Worm (Caenorhabditis elegans) whole organism, young adult: ENCODE results near the gene Y43E12A.2.

Experiments used
- C06A6.2 ChIP-seq: fragments of 200-800 bp; sonication (Bioruptor generic); conservative IDR thresholded peaks from 2 replicates; pipeline ENCODE4 v1.3.6; 2022; ENCODE audit warnings: missing genetic modification characterization, missing compliant biosample characterization
- F22D6.2 ChIP-seq: sonication (generic microtip); optimal IDR thresholded peaks from 2 replicates; lab custom pipeline; 2016; ENCODE audit warnings: mild to moderate bottlenecking, missing genetic modification characterization, missing compliant biosample characterization
- F33H1.4 ChIP-seq: fragments of 200-800 bp; sonication (Bioruptor generic); IDR thresholded peaks from 2 replicates; pipeline ENCODE4 v1.3.6; 2022; ENCODE audit warnings: missing genetic modification reagents, missing genetic modification characterization, missing compliant biosample characterization
- F39B2.1 ChIP-seq: fragments of 200-800 bp; sonication (Bioruptor generic); IDR thresholded peaks from 2 replicates; pipeline ENCODE4 v1.3.6; 2022; ENCODE audit warnings: missing genetic modification reagents, missing genetic modification characterization, missing compliant biosample characterization
- F57C9.4 ChIP-seq: sonication (generic microtip); optimal IDR thresholded peaks from 2 replicates; lab custom pipeline; 2017; ENCODE audit warnings: mild to moderate bottlenecking, missing genetic modification characterization, missing compliant biosample characterization
- K11D2.4 ChIP-seq: fragments of 200-800 bp; sonication (Bioruptor generic); IDR thresholded peaks from 2 replicates; pipeline ENCODE4 v1.3.6; 2022; ENCODE audit warnings: missing genetic modification reagents, missing genetic modification characterization, missing compliant biosample characterization
- T07F8.4 ChIP-seq: sonication (generic microtip); optimal IDR thresholded peaks from 2 replicates; lab custom pipeline; 2016; ENCODE audit warnings: mild to moderate bottlenecking, missing genetic modification characterization, moderate library complexity, missing compliant biosample characterization
- Y53G8AR.9 ChIP-seq: fragments of 200-800 bp; sonication (Bioruptor generic); conservative IDR thresholded peaks from 2 replicates; pipeline ENCODE4 v1.3.6; 2022; ENCODE audit warnings: missing genetic modification reagents, missing genetic modification characterization, missing compliant biosample characterization
- Y56A3A.18 ChIP-seq: fragments of 200-800 bp; sonication (Bioruptor generic); IDR thresholded peaks from 2 replicates; pipeline ENCODE4 v1.3.6; 2022; ENCODE audit warnings: missing genetic modification reagents, missing genetic modification characterization, missing compliant biosample characterization
- Y67H2A.10 ChIP-seq: fragments of 200-800 bp; sonication (Bioruptor generic); conservative IDR thresholded peaks from 2 replicates; pipeline ENCODE4 v1.3.6; 2022; ENCODE audit warnings: missing genetic modification reagents, missing genetic modification characterization, missing compliant biosample characterization
- Y79H2A.3 ChIP-seq: fragments of 200-800 bp; sonication (Bioruptor generic); conservative IDR thresholded peaks from 2 replicates; pipeline ENCODE4 v1.3.6; 2022; ENCODE audit warnings: missing genetic modification reagents, missing genetic modification characterization, missing compliant biosample characterization
- ZK185.1 ChIP-seq: sonication (generic microtip); optimal IDR thresholded peaks from 2 replicates; lab custom pipeline; 2016; ENCODE audit warnings: mild to moderate bottlenecking, missing genetic modification characterization, missing compliant biosample characterization; ENCODE audit not compliant: poor library complexity, severe bottlenecking
- atf-7 ChIP-seq: sonication (generic microtip); optimal IDR thresholded peaks from 2 replicates; lab custom pipeline; 2017; ENCODE audit warnings: mild to moderate bottlenecking, missing genetic modification characterization, missing compliant biosample characterization
- athp-1 ChIP-seq: sonication (generic microtip); optimal IDR thresholded peaks from 2 replicates; lab custom pipeline; 2017; ENCODE audit warnings: mild to moderate bottlenecking, missing genetic modification characterization, missing compliant biosample characterization
- bed-1 ChIP-seq: fragments of 200-800 bp; sonication (Bioruptor generic); IDR thresholded peaks from 2 replicates; pipeline ENCODE4 v1.3.6; 2022; ENCODE audit warnings: missing genetic modification reagents, missing genetic modification characterization, missing compliant biosample characterization
- bed-2 ChIP-seq: fragments of 200-800 bp; sonication (Bioruptor generic); IDR thresholded peaks from 2 replicates; pipeline ENCODE4 v1.3.6; 2022; ENCODE audit warnings: missing genetic modification reagents, missing genetic modification characterization, missing compliant biosample characterization
- ccch-3 ChIP-seq: fragments of 200-800 bp; sonication (Bioruptor generic); optimal IDR thresholded peaks from 2 replicates; lab custom pipeline; 2018; ENCODE audit warnings: mild to moderate bottlenecking, missing genetic modification characterization, missing compliant biosample characterization
- cebp-1 ChIP-seq, 2 experiments: fragments of 200-800 bp in 1 of 2; sonication (Bioruptor generic) in 1 of 2; sonication (generic microtip) in 1 of 2; IDR thresholded peaks in 1 of 2; optimal IDR thresholded peaks in 1 of 2; 2 replicates each; pipeline versions ENCODE4 v1.3.6 to Lab custom; 2017 to 2022; ENCODE audit warnings: missing compliant biosample characterization in 2 of 2, missing genetic modification characterization in 2 of 2, mild to moderate bottlenecking in 1 of 2, missing genetic modification reagents in 1 of 2, moderate library complexity in 1 of 2
- ceh-27 ChIP-seq: fragments of 200-800 bp; sonication (Bioruptor generic); optimal IDR thresholded peaks from 2 replicates; lab custom pipeline; 2018; ENCODE audit warnings: mild to moderate bottlenecking, missing genetic modification characterization, moderate library complexity, missing compliant biosample characterization
- ceh-58 ChIP-seq: fragments of 200-800 bp; sonication (Bioruptor generic); IDR thresholded peaks from 2 replicates; pipeline ENCODE4 v1.3.6; 2022; ENCODE audit warnings: missing genetic modification characterization, missing compliant biosample characterization
- ceh-79 ChIP-seq: sonication (generic microtip); optimal IDR thresholded peaks from 2 replicates; lab custom pipeline; 2017; ENCODE audit warnings: mild to moderate bottlenecking, missing genetic modification characterization, missing compliant biosample characterization
- dox-1 ChIP-seq: fragments of 200-800 bp; sonication (Bioruptor generic); IDR thresholded peaks from 2 replicates; pipeline ENCODE4 v1.3.6; 2022; ENCODE audit warnings: missing genetic modification reagents, missing genetic modification characterization, missing compliant biosample characterization
- dpl-1 ChIP-seq: fragments of 150-350 bp; optimal IDR thresholded peaks from 2 replicates; lab custom pipeline; 2014; ENCODE audit warnings: missing biosample characterization, missing genetic modification reagents, missing genetic modification characterization
- egl-18 ChIP-seq: fragments of 200-800 bp; sonication (Bioruptor generic); IDR thresholded peaks from 2 replicates; pipeline ENCODE4 v1.3.6; 2022; ENCODE audit warnings: missing genetic modification reagents, missing genetic modification characterization, missing compliant biosample characterization
- ekl-4 ChIP-seq: fragments of 200-800 bp; sonication (Bioruptor generic); IDR thresholded peaks from 2 replicates; pipeline ENCODE4 v1.3.6; 2022; ENCODE audit warnings: missing genetic modification reagents, missing genetic modification characterization, missing compliant biosample characterization
- gei-17 ChIP-seq: fragments of 200-800 bp; sonication (Bioruptor generic); optimal IDR thresholded peaks from 2 replicates; lab custom pipeline; 2018; ENCODE audit warnings: mild to moderate bottlenecking, missing genetic modification characterization, missing compliant biosample characterization
- him-1 ChIP-seq: sonication (generic microtip); optimal IDR thresholded peaks from 2 replicates; lab custom pipeline; 2016; ENCODE audit warnings: missing genotype, missing genetic modification reagents, missing genetic modification characterization, missing compliant biosample characterization
- hlh-12 ChIP-seq: sonication (generic microtip); optimal IDR thresholded peaks from 2 replicates; lab custom pipeline; 2016; ENCODE audit warnings: missing genetic modification characterization, missing compliant biosample characterization
- hlh-26 ChIP-seq: fragments of 200-800 bp; sonication (Bioruptor generic); conservative IDR thresholded peaks from 2 replicates; pipeline ENCODE4 v1.3.6; 2022; ENCODE audit warnings: missing genetic modification reagents, missing genetic modification characterization, missing compliant biosample characterization
- lin-54 ChIP-seq: fragments of 200-800 bp; sonication (Bioruptor generic); optimal IDR thresholded peaks from 2 replicates; lab custom pipeline; 2018; ENCODE audit warnings: mild to moderate bottlenecking, missing genetic modification characterization, missing compliant biosample characterization
- madf-6 ChIP-seq: fragments of 200-800 bp; sonication (Bioruptor generic); IDR thresholded peaks from 2 replicates; pipeline ENCODE4 v1.3.6; 2022; ENCODE audit warnings: missing genetic modification reagents, missing genetic modification characterization, missing compliant biosample characterization
- mcd-1 ChIP-seq: fragments of 200-800 bp; sonication (Bioruptor generic); IDR thresholded peaks from 2 replicates; pipeline ENCODE4 v1.3.6; 2022; ENCODE audit warnings: missing genetic modification reagents, missing genetic modification characterization, missing compliant biosample characterization
- nfya-1 ChIP-seq: sonication (generic microtip); optimal IDR thresholded peaks from 2 replicates; lab custom pipeline; 2017; ENCODE audit warnings: antibody characterized with exemption, missing compliant biosample characterization, missing genetic modification characterization, borderline replicate concordance; ENCODE audit not compliant: insufficient read depth
- nfyb-1 ChIP-seq: fragments of 200-800 bp; sonication (Bioruptor generic); IDR thresholded peaks from 2 replicates; pipeline ENCODE4 v1.3.6; 2022; ENCODE audit warnings: missing genetic modification reagents, missing genetic modification characterization, missing compliant biosample characterization
- nhr-120 ChIP-seq: fragments of 200-800 bp; sonication (Bioruptor generic); IDR thresholded peaks from 2 replicates; pipeline ENCODE4 v1.3.6; 2022; ENCODE audit warnings: missing genetic modification characterization, missing compliant biosample characterization
- nhr-90 ChIP-seq: sonication (generic microtip); optimal IDR thresholded peaks from 2 replicates; lab custom pipeline; 2016; ENCODE audit warnings: missing genotype, mild to moderate bottlenecking, missing genetic modification characterization, missing compliant biosample characterization
- rec-8 ChIP-seq, 2 experiments: sonication (generic microtip); optimal IDR thresholded peaks; 2 replicates each; lab custom pipeline; 2016; ENCODE audit warnings: mild to moderate bottlenecking in 2 of 2, missing genetic modification characterization in 2 of 2, missing genetic modification reagents in 2 of 2, missing genotype in 2 of 2, missing biosample characterization in 1 of 2, missing compliant biosample characterization in 1 of 2, moderate library complexity in 1 of 2
- snpc-1.1 ChIP-seq: sonication (generic microtip); optimal IDR thresholded peaks from 2 replicates; lab custom pipeline; 2017; ENCODE audit warnings: missing genetic modification characterization, mild to moderate bottlenecking, missing compliant biosample characterization, antibody characterized with exemption, moderate library complexity, missing genotype, missing genetic modification reagents; ENCODE audit not compliant: insufficient read depth
- snpc-1.3 ChIP-seq: sonication (generic microtip); optimal IDR thresholded peaks from 2 replicates; lab custom pipeline; 2017; ENCODE audit warnings: missing genetic modification characterization, mild to moderate bottlenecking, missing compliant biosample characterization, antibody characterized with exemption, moderate library complexity, missing genotype, missing genetic modification reagents; ENCODE audit not compliant: insufficient read depth
- snpc-4 ChIP-seq, 5 experiments: fragments of 150-350 bp in 1 of 5; sonication (generic microtip) in 4 of 5; optimal IDR thresholded peaks; 2 replicates each; lab custom pipeline; 2014 to 2018; ENCODE audit warnings: missing genetic modification characterization in 5 of 5, missing biosample characterization in 3 of 5, antibody characterized with exemption in 2 of 5, mild to moderate bottlenecking in 2 of 5, missing compliant biosample characterization in 2 of 5, missing genotype in 2 of 5, moderate library complexity in 2 of 5, missing genetic modification reagents in 1 of 5
- tbx-9 ChIP-seq: sonication (generic microtip); optimal IDR thresholded peaks from 2 replicates; lab custom pipeline; 2016; ENCODE audit warnings: borderline replicate concordance, missing genetic modification characterization, inconsistent platforms, missing compliant biosample characterization
- xnd-1 ChIP-seq: sonication (generic microtip); optimal IDR thresholded peaks from 2 replicates; lab custom pipeline; 2016; ENCODE audit warnings: missing genotype, missing genetic modification reagents, missing genetic modification characterization, missing compliant biosample characterization
- ztf-3 ChIP-seq: fragments of 200-800 bp; sonication (Bioruptor generic); optimal IDR thresholded peaks from 2 replicates; lab custom pipeline; 2018; ENCODE audit warnings: mild to moderate bottlenecking, missing genetic modification characterization, missing compliant biosample characterization

Y43E12A.2 gene

ce11 chrIV:10935853-10936491, 45.9 kb upstream of the Y43E12A.2 start, which contains the start of gene lgg-2 (continued):
- peak; percentile 40 for TF ChIP-seq ztf-3 (GFP tag; lab: Kevin White, UChicago)
- peak; percentile 32 for TF ChIP-seq F33H1.4 (GFP tag; lab: Robert Waterston, UW)
- TF ChIP-seq nhr-90 (tag; lab: Kevin White, UChicago), result peak; percentile 61
- TF ChIP-seq C06A6.2 (GFP tag; lab: Robert Waterston, UW), result peak; percentile 90
- peak; percentile 73 for TF ChIP-seq Y67H2A.10 (GFP tag; lab: Robert Waterston, UW)
- TF ChIP-seq ceh-79 (tag; lab: Kevin White, UChicago), result no peak
- peak; percentile 80 for TF ChIP-seq mcd-1 (GFP tag; lab: Robert Waterston, UW)
- peak; percentile 90 for TF ChIP-seq ekl-4 (GFP tag; lab: Robert Waterston, UW)
- peak; percentile 94 for TF ChIP-seq ceh-27
- TF ChIP-seq snpc-1.1, result no peak
- peak; percentile 84 for TF ChIP-seq F22D6.2 (tag; lab: Kevin White, UChicago)
- no peak for TF ChIP-seq F57C9.4 (tag; lab: Kevin White, UChicago)

- TF ChIP-seq rec-8 (tag; optimal IDR thresholded peaks at IDR 0.05; lab: Kevin White, UChicago) (no peak), cebp-1 (GFP tag; IDR thresholded peaks at IDR 0.05; lab: Robert Waterston, UW) (peak; percentile 48; the same call in 1 of the 2 replicates), cebp-1 (tag; optimal IDR thresholded peaks at IDR 0.05; lab: Kevin White, UChicago) (peak; percentile 90), ceh-58 (no peak), bed-2 (GFP tag; lab: Robert Waterston, UW) (no peak), Y53G8AR.9 (GFP tag; lab: Robert Waterston, UW) (no peak), Y56A3A.18 (GFP tag; lab: Robert Waterston, UW) (no peak), nhr-120 (GFP tag; lab: Robert Waterston, UW) (no peak), atf-7 (tag; lab: Kevin White, UChicago) (no peak), Y79H2A.3 (no peak), ekl-4 (GFP tag; lab: Robert Waterston, UW) (no peak), K11D2.4 (no peak), ZK185.1 (tag; lab: Kevin White, UChicago) (no peak), gei-17 (GFP tag; lab: Kevin White, UChicago) (no peak), tbx-9 (tag; lab: Kevin White, UChicago) (no peak), hlh-12 (tag; lab: Kevin White, UChicago) (no peak), mcd-1 (GFP tag; lab: Robert Waterston, UW) (no peak), dpl-1 (GFP tag; lab: Kevin White, UChicago) (no peak), T07F8.4 (tag; lab: Kevin White, UChicago) (no peak), egl-18 (GFP tag; lab: Robert Waterston, UW) (no peak), bed-1 (GFP tag; lab: Robert Waterston, UW) (no peak), xnd-1 (tag; lab: Kevin White, UChicago) (peak; percentile 81), lin-54 (GFP tag; lab: Kevin White, UChicago) (no peak), hlh-26 (GFP tag; lab: Robert Waterston, UW) (no peak), snpc-4 (GFP tag; optimal IDR thresholded peaks at IDR 0.05; lab: Kevin White, UChicago) (no peak), snpc-4 (tag; optimal IDR thresholded peaks at IDR 0.05; lab: Kevin White, UChicago) (peak in 2 of 4 experiments; percentile 2 to 15), dox-1 (GFP tag; lab: Robert Waterston, UW) (no peak), C06A6.2 (GFP tag; lab: Robert Waterston, UW) (no peak), nfyb-1 (GFP tag; lab: Robert Waterston, UW) (0 out of 2 replicates have a peak, but pooled peaks have one; percentile 41), ccch-3 (GFP tag; lab: Kevin White, UChicago) (no peak), him-1 (tag; lab: Kevin White, UChicago) (no peak), F39B2.1 (GFP tag; lab: Robert Waterston, UW) (no peak), nfya-1 (tag; lab: Kevin White, UChicago) (no peak), snpc-1.3 (tag; lab: Kevin White, UChicago) (no peak), madf-6 (GFP tag; lab: Robert Waterston, UW) (peak; percentile 86), athp-1 (tag; lab: Kevin White, UChicago) (no peak)
Measured at ce11 chrIV:10936906-10937540, 44.8 kb upstream of the Y43E12A.2 start, which contains the start of gene fic-1. fic-1 (plus strand) TSS chrIV:10937454.
